Worm (Caenorhabditis elegans) whole organism, mixed stage, embryonic: ENCODE data around the gene M142.5.

Experiments used
- bed-3 ChIP-seq: fragments of 200-800 bp; sonication (Bioruptor generic); optimal IDR thresholded peaks from 3 replicates; lab custom pipeline; 2018; ENCODE audit warnings: mild to moderate bottlenecking, missing genetic modification characterization, moderate library complexity, missing compliant biosample characterization
- ces-1 ChIP-seq: fragments of 150-350 bp; optimal IDR thresholded peaks from 2 replicates; lab custom pipeline; 2014; ENCODE audit warnings: missing biosample characterization, missing genetic modification reagents, missing genetic modification characterization
- lsy-2 ChIP-seq: fragments of 150-350 bp; optimal IDR thresholded peaks from 2 replicates; lab custom pipeline; 2014; ENCODE audit warnings: missing biosample characterization, missing genetic modification characterization
- nhr-2 ChIP-seq: fragments of 150-350 bp; optimal IDR thresholded peaks from 2 replicates; lab custom pipeline; 2014; ENCODE audit warnings: missing biosample characterization, missing genetic modification characterization
- nhr-237 ChIP-seq: fragments of 150-350 bp; optimal IDR thresholded peaks from 2 replicates; lab custom pipeline; 2014; ENCODE audit warnings: missing biosample characterization, missing genetic modification characterization
- nhr-76 ChIP-seq: sonication (generic microtip); optimal IDR thresholded peaks from 2 replicates; lab custom pipeline; 2017; ENCODE audit warnings: missing biosample characterization, missing genetic modification characterization
- sem-2 ChIP-seq: fragments of 200-800 bp; sonication (Bioruptor generic); optimal IDR thresholded peaks from 2 replicates; lab custom pipeline; 2018; ENCODE audit warnings: mild to moderate bottlenecking, missing genetic modification characterization, missing compliant biosample characterization
- snpc-4 ChIP-seq: fragments of 150-350 bp; optimal IDR thresholded peaks from 2 replicates; lab custom pipeline; 2014; ENCODE audit warnings: missing biosample characterization, missing genetic modification characterization
- tbx-8 ChIP-seq: fragments of 200-800 bp; sonication (Bioruptor generic); optimal IDR thresholded peaks from 2 replicates; lab custom pipeline; 2018; ENCODE audit warnings: mild to moderate bottlenecking, missing genetic modification characterization, moderate library complexity, missing compliant biosample characterization
- unc-39 ChIP-seq: fragments of 150-350 bp; optimal IDR thresholded peaks from 2 replicates; lab custom pipeline; 2014; ENCODE audit warnings: missing biosample characterization, missing genetic modification characterization
- unc-62 ChIP-seq: fragments of 150-350 bp; optimal IDR thresholded peaks from 2 replicates; lab custom pipeline; 2014; ENCODE audit warnings: missing biosample characterization, missing genetic modification reagents, missing genetic modification characterization
- ztf-11 ChIP-seq: fragments of 150-350 bp; optimal IDR thresholded peaks from 2 replicates; lab custom pipeline; 2014; ENCODE audit warnings: missing biosample characterization, missing genetic modification characterization

DNA sequence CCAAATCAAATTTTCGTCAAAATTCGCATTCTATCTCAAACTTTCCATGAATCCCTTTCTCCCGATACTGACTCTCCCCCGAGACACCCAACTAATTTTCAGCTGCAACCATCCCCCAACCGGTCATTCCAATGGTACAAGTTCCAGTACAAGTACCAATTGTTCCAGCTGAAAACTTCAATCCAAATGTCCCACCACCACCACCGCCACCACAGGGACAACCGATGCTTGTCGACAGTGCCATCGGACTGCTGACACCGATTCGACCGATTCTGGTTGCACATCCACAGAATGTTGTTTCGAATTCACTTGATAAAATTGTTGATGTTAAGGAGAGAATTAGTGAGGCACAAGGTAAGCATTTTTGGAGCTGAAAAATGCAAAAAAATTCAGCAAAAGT, 14.5 kb downstream of the M142.5 start:
- TF ChIP-seq unc-62 (no peak), bed-3 (GFP tag; lab: Kevin White, UChicago) (no peak), sem-2 (no peak), ztf-11 (tag; lab: Kevin White, UChicago) (no peak), ces-1 (GFP tag; lab: Kevin White, UChicago) (no peak), nhr-76 (tag; lab: Kevin White, UChicago) (no peak), lsy-2 (tag; lab: Kevin White, UChicago) (no peak), nhr-2 (no peak), snpc-4 (no peak), tbx-8 (GFP tag; lab: Kevin White, UChicago) (no peak), unc-39 (tag; lab: Kevin White, UChicago) (no peak), nhr-237 (tag; lab: Kevin White, UChicago) (no peak)
